Worm (Caenorhabditis elegans): ENCODE results near the gene F41H8.2.

ce11 chrV:813101-813500 lies 13.1 kb upstream of the F41H8.2 start, which contains the start of gene R13D11.10:
- TF ChIP-seq him-1 (tag; optimal IDR thresholded peaks at IDR 0.05) (no peak), dao-5 (tag; optimal IDR thresholded peaks at IDR 0.05) (no peak)

Data from whole organism, L4/young adult.